Worm (Caenorhabditis elegans) whole organism, L4/young adult: ENCODE data around the gene F52D10.4.

Source experiments
- dao-5 ChIP-seq: sonication (generic microtip); optimal IDR thresholded peaks from 2 replicates; lab custom pipeline; 2016; ENCODE audit warnings: missing genotype, missing genetic modification characterization, moderate library complexity, missing compliant biosample characterization
- him-1 ChIP-seq: sonication (generic microtip); optimal IDR thresholded peaks from 2 replicates; lab custom pipeline; 2016; ENCODE audit warnings: missing genotype, missing genetic modification reagents, missing genetic modification characterization, missing compliant biosample characterization

ce11 chrX:11640463-11640995 lies 23.3 kb downstream of the F52D10.4 start:
- TF ChIP-seq him-1 (tag; lab: Kevin White, UChicago): no peak
- no peak for TF ChIP-seq dao-5 (tag; lab: Kevin White, UChicago)
